Worm (Caenorhabditis elegans): ENCODE results near the gene cyn-2.
A peak's percentile ranks its signal among the peaks of the same experiment; 100 is the strongest.

cyn-2 gene

ce11 chrIII:13643534-13643933 is 48.9 kb upstream of the cyn-2 start, which contains the start of the genes drr-2 and set-16:
drr-2 (minus strand) TSS chrIII:13643570.
set-16 (plus strand) TSS chrIII:13643916.
- TF ChIP-seq nhr-90 (tag; optimal IDR thresholded peaks at IDR 0.05) = peak; percentile 87
- peak; percentile 87 for TF ChIP-seq F57C9.4 (tag; optimal IDR thresholded peaks at IDR 0.05)
- peak; percentile 46 for TF ChIP-seq F57A8.1 (GFP tag; optimal IDR thresholded peaks at IDR 0.05)
- TF ChIP-seq ekl-4 (GFP tag; IDR thresholded peaks at IDR 0.05) = peak; percentile 99
- peak; percentile 96 for TF ChIP-seq ceh-79 (tag; optimal IDR thresholded peaks at IDR 0.05)
- no peak for TF ChIP-seq unc-62 (GFP tag; optimal IDR thresholded peaks at IDR 0.05)
- TF ChIP-seq efl-1 (GFP tag; optimal IDR thresholded peaks at IDR 0.05) = peak; percentile 86
- peak; percentile 99 for TF ChIP-seq lin-40 (tag; optimal IDR thresholded peaks at IDR 0.05)
- peak; percentile 78 for TF ChIP-seq dpl-1 (GFP tag; optimal IDR thresholded peaks at IDR 0.05)
- TF ChIP-seq attf-5 (GFP tag; optimal IDR thresholded peaks at IDR 0.05) = peak; percentile 100
- peak; percentile 85 for TF ChIP-seq ztf-18 (tag; optimal IDR thresholded peaks at IDR 0.05)
- peak; percentile 98 for TF ChIP-seq zim-3 (tag; optimal IDR thresholded peaks at IDR 0.05)
- TF ChIP-seq atf-7 (tag; optimal IDR thresholded peaks at IDR 0.05) = peak; percentile 99
- TF ChIP-seq T07F8.4 (tag; optimal IDR thresholded peaks at IDR 0.05) = peak; percentile 27
- TF ChIP-seq B0035.1 (tag; optimal IDR thresholded peaks at IDR 0.05) = peak; percentile 91
- TF ChIP-seq snpc-3.4 (tag; optimal IDR thresholded peaks at IDR 0.05) = peak; percentile 94
- TF ChIP-seq D2030.7 (GFP tag; IDR thresholded peaks at IDR 0.05) = peak; percentile 100
- peak; percentile 90 for TF ChIP-seq hmg-20 (GFP tag; IDR thresholded peaks at IDR 0.05)
- TF ChIP-seq athp-1 (tag; optimal IDR thresholded peaks at IDR 0.05) = peak; percentile 100
- no peak for TF ChIP-seq ama-1 (optimal IDR thresholded peaks at IDR 0.05)
- TF ChIP-seq ama-1 (GFP tag; optimal IDR thresholded peaks at IDR 0.05) = peak in 1 of 2 experiments; percentile 35
- TF ChIP-seq fkh-3 (tag; optimal IDR thresholded peaks at IDR 0.05) = no peak
- peak in 2 of 3 experiments; percentile 85 to 96 for TF ChIP-seq lin-35 (GFP tag; optimal IDR thresholded peaks at IDR 0.05)
- TF ChIP-seq madf-3 (GFP tag; IDR thresholded peaks at IDR 0.05) = peak; percentile 98
- TF ChIP-seq sea-2 (GFP tag; IDR thresholded peaks at IDR 0.05) = peak; percentile 95
- TF ChIP-seq tbp1 (GFP tag; optimal IDR thresholded peaks at IDR 0.05) = peak; percentile 82
- TF ChIP-seq lag-1 (GFP tag; IDR thresholded peaks at IDR 0.05) = 0 out of 2 replicates have a peak, but pooled peaks have one; percentile 76
- peak; percentile 92; the same call in 1 of the 2 replicates for TF ChIP-seq cebp-2 (GFP tag; IDR thresholded peaks at IDR 0.05)
- peak; percentile 98 for TF ChIP-seq K11D2.4 (GFP tag; IDR thresholded peaks at IDR 0.05)
- TF ChIP-seq C06A6.2 (GFP tag; conservative IDR thresholded peaks at IDR 0.05) = peak; percentile 99
- peak; percentile 66 for TF ChIP-seq snpc-1.1 (tag; optimal IDR thresholded peaks at IDR 0.05; ENCODE audit: insufficient read depth)
- TF ChIP-seq rpc-1 (optimal IDR thresholded peaks at IDR 0.05) = peak; percentile 19
- peak; percentile 14 for TF ChIP-seq rpc-1 (tag; optimal IDR thresholded peaks at IDR 0.05)
- TF ChIP-seq ztf-28 (GFP tag; IDR thresholded peaks at IDR 0.05) = peak; percentile 87
- peak; percentile 96 for TF ChIP-seq Y79H2A.3 (GFP tag; conservative IDR thresholded peaks at IDR 0.05)
- TF ChIP-seq somi-1 (GFP tag; optimal IDR thresholded peaks at IDR 0.05) = peak; percentile 98
- peak; percentile 98 for TF ChIP-seq zfh-2 (GFP tag; conservative IDR thresholded peaks at IDR 0.05)
- peak; percentile 65 for TF ChIP-seq nhr-179 (tag; optimal IDR thresholded peaks at IDR 0.05)
- peak; percentile 71 for TF ChIP-seq mes-4 (tag; optimal IDR thresholded peaks at IDR 0.05)
- TF ChIP-seq Y53G8AR.9 (GFP tag; conservative IDR thresholded peaks at IDR 0.05) = peak; percentile 100
- TF ChIP-seq tbx-9 (tag; optimal IDR thresholded peaks at IDR 0.05; ENCODE audit: borderline replicate concordance) = no peak
- peak; percentile 90 for TF ChIP-seq Y67H2A.10 (GFP tag; conservative IDR thresholded peaks at IDR 0.05)
- peak; percentile 95 for TF ChIP-seq F22D6.2 (tag; optimal IDR thresholded peaks at IDR 0.05)
- TF ChIP-seq attf-6 (GFP tag; IDR thresholded peaks at IDR 0.05) = peak; percentile 87
- peak; percentile 94 for TF ChIP-seq snpc-1.3 (tag; optimal IDR thresholded peaks at IDR 0.05; ENCODE audit: insufficient read depth)
- TF ChIP-seq let-607 (tag; optimal IDR thresholded peaks at IDR 0.05) = peak; percentile 92 to 96
- peak; percentile 98 for TF ChIP-seq lir-1 (GFP tag; conservative IDR thresholded peaks at IDR 0.05)
- peak; percentile 85 for TF ChIP-seq mel-28 (tag; optimal IDR thresholded peaks at IDR 0.05; ENCODE audit: borderline replicate concordance)
- 0 out of 2 replicates have a peak, but pooled peaks have one; percentile 14 for TF ChIP-seq aptf-2 (GFP tag; conservative IDR thresholded peaks at IDR 0.05)
